Fruit fly (Drosophila melanogaster): ENCODE measurements around the gene danr.

danr gene

DNA sequence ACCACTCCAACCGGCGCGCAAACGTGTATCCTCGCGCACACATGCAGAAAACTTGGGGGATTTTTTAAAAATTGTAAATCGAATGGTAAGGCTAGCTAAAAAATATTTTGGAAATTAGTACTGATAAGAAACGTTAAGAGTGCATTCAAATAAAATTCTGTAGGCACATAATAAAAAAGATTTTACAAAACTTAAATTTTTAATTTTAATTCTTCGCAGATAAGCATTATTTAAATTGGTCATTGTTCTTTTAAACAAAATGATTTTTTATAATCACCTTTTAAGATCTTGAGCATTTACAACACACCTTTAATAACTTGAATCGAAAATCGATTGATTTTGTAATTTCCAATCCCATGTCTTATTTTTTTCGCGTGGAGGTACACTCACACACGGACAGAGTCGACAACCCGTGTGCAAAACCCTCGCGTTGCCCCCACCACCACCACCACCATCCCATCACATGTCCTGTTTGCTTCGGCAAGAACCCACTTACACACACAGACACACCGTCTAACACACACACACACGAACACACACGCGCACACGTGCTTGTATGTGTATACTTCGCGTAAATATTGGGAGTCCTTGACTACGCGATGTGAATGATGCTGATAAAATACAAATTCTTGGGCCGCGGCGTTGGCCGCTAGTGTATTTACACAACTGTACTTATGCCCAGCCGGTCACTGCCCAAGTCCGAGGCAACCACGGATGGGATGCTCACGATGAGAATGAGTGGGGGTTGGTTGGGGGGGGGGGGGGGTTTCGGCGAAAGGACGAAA lies 29.7 kb downstream of the danr start:
- TF ChIP-seq CG31441 (GFP tag; IDR thresholded peaks at IDR 0.05) (peak; percentile 22; the same call in 1 of the 2 replicates), cas (GFP tag; IDR thresholded peaks at IDR 0.05) (no peak), Hmx (GFP tag; optimal IDR thresholded peaks at IDR 0.05) (no peak), CG33213 (GFP tag; optimal IDR thresholded peaks at IDR 0.05) (no peak), CG7556 (GFP tag; optimal IDR thresholded peaks at IDR 0.05) (peak; percentile 42), CG1529 (GFP tag; optimal IDR thresholded peaks at IDR 0.05) (no peak), Hr51 (GFP tag; optimal IDR thresholded peaks at IDR 0.05) (peak in 1 of 2 experiments; percentile 10), CG15269 (tag; optimal IDR thresholded peaks at IDR 0.05) (peak; percentile 9), CG2120 (GFP tag; optimal IDR thresholded peaks at IDR 0.05) (peak; percentile 10), Sox100B (GFP tag; optimal IDR thresholded peaks at IDR 0.05) (peak; percentile 8), CG12769 (tag; optimal IDR thresholded peaks at IDR 0.05) (no peak), CG34224 (GFP tag; IDR thresholded peaks at IDR 0.05; ENCODE audit: partially characterized antibody) (no peak), pros (GFP tag; optimal IDR thresholded peaks at IDR 0.05) (peak; percentile 54), Meics (GFP tag; optimal IDR thresholded peaks at IDR 0.05) (peak; percentile 21), CoRest (tag; optimal IDR thresholded peaks at IDR 0.05) (peak; percentile 29), TFAM (GFP tag; optimal IDR thresholded peaks at IDR 0.05) (no peak), crol (GFP tag; IDR thresholded peaks at IDR 0.05) (peak; percentile 28; the same call in 1 of the 2 replicates), p53 (GFP tag; optimal IDR thresholded peaks at IDR 0.05) (no peak), nmo (GFP tag; optimal IDR thresholded peaks at IDR 0.05) (peak; percentile 27), al (GFP tag; IDR thresholded peaks at IDR 0.05) (no peak), CG11504 (tag; optimal IDR thresholded peaks at IDR 0.05) (peak; percentile 36), Hr39 (optimal IDR thresholded peaks at IDR 0.05) (peak; percentile 21), Med (GFP tag) (peak; percentile 31), Hmr (GFP tag; optimal IDR thresholded peaks at IDR 0.05) (peak; percentile 29), CG17328 (GFP tag; IDR thresholded peaks at IDR 0.05) (no peak), CG30403 (GFP tag; optimal IDR thresholded peaks at IDR 0.05) (peak; percentile 17), eyg (GFP tag; optimal IDR thresholded peaks at IDR 0.05) (no peak), Hey (tag; optimal IDR thresholded peaks at IDR 0.05) (peak; percentile 63), abd-A (tag; optimal IDR thresholded peaks at IDR 0.05) (peak; percentile 68), CG13424 (tag; optimal IDR thresholded peaks at IDR 0.05) (peak; percentile 16), sens (GFP tag) (peak; percentile 82), dmrt99B (tag; optimal IDR thresholded peaks at IDR 0.05) (peak; percentile 45), CG2199 (GFP tag; IDR thresholded peaks at IDR 0.05) (0 out of 3 replicates have a peak, but pooled peaks have one; percentile 34), ara (GFP tag; IDR thresholded peaks at IDR 0.05) (no peak), caup (GFP tag; optimal IDR thresholded peaks at IDR 0.05; ENCODE audit: severe bottlenecking) (peak; percentile 5), cg (GFP tag; optimal IDR thresholded peaks at IDR 0.05) (peak; percentile 67), CG10979 (tag; optimal IDR thresholded peaks at IDR 0.05) (peak; percentile 17), CG17361 (GFP tag; IDR thresholded peaks at IDR 0.05) (0 out of 3 replicates have a peak, but pooled peaks have one; percentile 33), gem (tag; optimal IDR thresholded peaks at IDR 0.05) (peak; percentile 47), CG32532 (GFP tag; IDR thresholded peaks at IDR 0.05) (no peak), CG12659 (GFP tag; optimal IDR thresholded peaks at IDR 0.05) (peak; percentile 16), CG2712 (tag; optimal IDR thresholded peaks at IDR 0.05) (no peak), CG18262 (tag; optimal IDR thresholded peaks at IDR 0.05) (peak; percentile 33), chinmo (GFP tag; IDR thresholded peaks at IDR 0.05; ENCODE audit: partially characterized antibody) (0 out of 4 replicates have a peak, but pooled peaks have one; percentile 32), CG3281 (GFP tag; optimal IDR thresholded peaks at IDR 0.05) (peak; percentile 4), phol (tag; optimal IDR thresholded peaks at IDR 0.05) (peak; percentile 14), CG11695 (GFP tag; IDR thresholded peaks at IDR 0.05) (no peak), onecut (GFP tag; IDR thresholded peaks at IDR 0.05) (peak; percentile 32; the same call in 1 of the 2 replicates)
